Worm (Caenorhabditis elegans): ENCODE results near the gene eif-3.F.

- TF ChIP-seq ama-1 (optimal IDR thresholded peaks at IDR 0.05) (no peak), hmg-4 (GFP tag; optimal IDR thresholded peaks at IDR 0.05) (no peak), pes-1 (GFP tag; IDR thresholded peaks at IDR 0.05) (no peak), B0310.2 (tag; optimal IDR thresholded peaks at IDR 0.05) (no peak), F13C5.2 (tag; optimal IDR thresholded peaks at IDR 0.05) (no peak), scrt-1 (GFP tag; IDR thresholded peaks at IDR 0.05) (no peak), tbx-11 (GFP tag; IDR thresholded peaks at IDR 0.05) (no peak), tbx-37 (GFP tag; conservative IDR thresholded peaks at IDR 0.05) (no peak), flt-1 (GFP tag; IDR thresholded peaks at IDR 0.05) (no peak), ceh-13 (GFP tag; optimal IDR thresholded peaks at IDR 0.05) (no peak), sea-1 (GFP tag; conservative IDR thresholded peaks at IDR 0.05) (no peak)
These were observed 27.9 kb upstream of the eif-3.F start for ce11 chrII:9303545-9303944.
